Fruit fly (Drosophila melanogaster) whole organism, embryonic: Measurements from ENCODE around the gene Uro.

Experiments used
- CG10979 ChIP-seq: fragments of 200-800 bp; sonication (Bioruptor generic); optimal IDR thresholded peaks from 2 replicates; lab custom pipeline; 2018; ENCODE audit warnings: missing biosample characterization, mild to moderate bottlenecking, missing genetic modification characterization, moderate library complexity
- CG11504 ChIP-seq: fragments of 200-800 bp; sonication (Bioruptor generic); optimal IDR thresholded peaks from 3 replicates; lab custom pipeline; 2019; ENCODE audit warnings: missing biosample characterization, mild to moderate bottlenecking, missing genetic modification characterization, moderate library complexity
- CG11696 ChIP-seq: fragments of 200-800 bp; sonication (Bioruptor generic); IDR thresholded peaks from 2 replicates; pipeline ENCODE4 v1.3.6; 2022; ENCODE audit warnings: missing biosample characterization, missing genetic modification characterization
- CG12219 ChIP-seq: fragments of 200-800 bp; sonication (Bioruptor generic); optimal IDR thresholded peaks from 3 replicates; lab custom pipeline; 2018; ENCODE audit warnings: missing biosample characterization, mild to moderate bottlenecking, missing genetic modification characterization
- CG14667 ChIP-seq: fragments of 200-800 bp; sonication (Bioruptor generic); IDR thresholded peaks from 2 replicates; pipeline ENCODE4 v1.3.6; 2022; ENCODE audit warnings: missing biosample characterization, missing genetic modification characterization
- CG14710 ChIP-seq: fragments of 200-800 bp; sonication (Bioruptor generic); optimal IDR thresholded peaks from 3 replicates; lab custom pipeline; 2019; ENCODE audit warnings: missing biosample characterization, mild to moderate bottlenecking, missing genetic modification characterization, moderate library complexity
- CG14860 ChIP-seq: fragments of 200-800 bp; sonication (Bioruptor generic); IDR thresholded peaks from 3 replicates; pipeline ENCODE4 v1.3.6; 2022; ENCODE audit warnings: missing biosample characterization, missing genetic modification characterization; ENCODE audit not compliant: partially characterized antibody
- CG15696 ChIP-seq: fragments of 200-800 bp; sonication (Bioruptor generic); optimal IDR thresholded peaks from 2 replicates; lab custom pipeline; 2019; ENCODE audit warnings: missing biosample characterization, mild to moderate bottlenecking, missing genetic modification characterization, moderate library complexity
- CG1602 ChIP-seq: fragments of 200-800 bp; sonication (Bioruptor generic); optimal IDR thresholded peaks from 3 replicates; lab custom pipeline; 2016; ENCODE audit warnings: missing biosample characterization, missing genetic modification characterization
- CG16815 ChIP-seq: fragments of 200-800 bp; sonication (Bioruptor generic); optimal IDR thresholded peaks from 3 replicates; lab custom pipeline; 2017; ENCODE audit warnings: missing biosample characterization, mild to moderate bottlenecking, missing genetic modification characterization
- CG16863 ChIP-seq: fragments of 200-800 bp; sonication (Bioruptor generic); optimal IDR thresholded peaks from 3 replicates; lab custom pipeline; 2016; ENCODE audit warnings: missing biosample characterization, missing genetic modification characterization
- CG17385 ChIP-seq: fragments of 200-800 bp; sonication (Bioruptor generic); optimal IDR thresholded peaks from 3 replicates; lab custom pipeline; 2018; ENCODE audit warnings: missing biosample characterization, mild to moderate bottlenecking, missing genetic modification characterization
- CG18599 ChIP-seq: fragments of 200-800 bp; sonication (Bioruptor generic); optimal IDR thresholded peaks from 3 replicates; lab custom pipeline; 2017; ENCODE audit warnings: missing biosample characterization, missing genetic modification characterization, mild to moderate bottlenecking, moderate library complexity, missing genetic modification reagents
- CG18619 ChIP-seq: fragments of 200-800 bp; sonication (Bioruptor generic); optimal IDR thresholded peaks from 3 replicates; lab custom pipeline; 2017; ENCODE audit warnings: missing biosample characterization, mild to moderate bottlenecking, missing genetic modification characterization
- CG30403 ChIP-seq: fragments of 200-800 bp; sonication (Bioruptor generic); optimal IDR thresholded peaks from 3 replicates; lab custom pipeline; 2016; ENCODE audit warnings: missing biosample characterization, missing genetic modification characterization
- CG30431 ChIP-seq: fragments of 200-800 bp; sonication (Bioruptor generic); optimal IDR thresholded peaks from 2 replicates; lab custom pipeline; 2017; ENCODE audit warnings: missing biosample characterization, missing genetic modification characterization
- CG31388 ChIP-seq: fragments of 200-800 bp; sonication (Bioruptor generic); optimal IDR thresholded peaks from 2 replicates; lab custom pipeline; 2016; ENCODE audit warnings: missing biosample characterization, missing genetic modification characterization
- CG32532 ChIP-seq: fragments of 200-800 bp; sonication (Bioruptor generic); IDR thresholded peaks from 2 replicates; pipeline ENCODE4 v1.3.6; 2022; ENCODE audit warnings: missing biosample characterization, missing genetic modification characterization
- CG4328 ChIP-seq: fragments of 200-800 bp; sonication (Bioruptor generic); optimal IDR thresholded peaks from 3 replicates; lab custom pipeline; 2017; ENCODE audit warnings: missing biosample characterization, missing genetic modification reagents, missing genetic modification characterization
- CG43689 ChIP-seq: fragments of 200-800 bp; sonication (Bioruptor generic); IDR thresholded peaks from 2 replicates; pipeline ENCODE4 v1.3.6; 2022; ENCODE audit warnings: missing biosample characterization, missing genetic modification characterization
- CG4424 ChIP-seq: fragments of 200-800 bp; sonication (Bioruptor generic); optimal IDR thresholded peaks from 3 replicates; lab custom pipeline; 2016; ENCODE audit warnings: missing biosample characterization, missing genetic modification characterization
- CG7556 ChIP-seq: fragments of 200-800 bp; sonication (Bioruptor generic); optimal IDR thresholded peaks from 2 replicates; lab custom pipeline; 2017; ENCODE audit warnings: missing biosample characterization, mild to moderate bottlenecking, missing genetic modification characterization
- CG7839 ChIP-seq: fragments of 200-800 bp; sonication (Bioruptor generic); optimal IDR thresholded peaks from 3 replicates; lab custom pipeline; 2018; ENCODE audit warnings: missing biosample characterization, mild to moderate bottlenecking, missing genetic modification characterization, moderate library complexity
- CG9727 ChIP-seq: fragments of 200-800 bp; sonication (Bioruptor generic); optimal IDR thresholded peaks from 3 replicates; lab custom pipeline; 2017; ENCODE audit warnings: missing biosample characterization, mild to moderate bottlenecking, missing genetic modification characterization
- D19B ChIP-seq: fragments of 200-800 bp; sonication (Bioruptor generic); optimal IDR thresholded peaks from 2 replicates; lab custom pipeline; 2017; ENCODE audit warnings: missing biosample characterization, mild to moderate bottlenecking, missing genetic modification characterization
- Dfd ChIP-seq, 2 experiments: fragments of >200 bp; optimal IDR thresholded peaks; 2 replicates each; lab custom pipeline; 2017; ENCODE audit warnings: missing biosample characterization in 2 of 2, missing genetic modification characterization in 2 of 2
- ERR ChIP-seq: fragments of 200-800 bp; sonication (Bioruptor generic); optimal IDR thresholded peaks from 2 replicates; lab custom pipeline; 2016; ENCODE audit warnings: missing biosample characterization, missing genetic modification characterization
- GATAe ChIP-seq: fragments of 200-800 bp; sonication (Bioruptor generic); conservative IDR thresholded peaks from 2 replicates; pipeline ENCODE4 v1.3.6; 2022; ENCODE audit warnings: missing biosample characterization, missing genetic modification characterization
- HmgZ ChIP-seq: fragments of 200-800 bp; sonication (Bioruptor generic); optimal IDR thresholded peaks from 2 replicates; lab custom pipeline; 2018; ENCODE audit warnings: missing biosample characterization, mild to moderate bottlenecking, missing genetic modification characterization
- Hr78 ChIP-seq, 2 experiments: fragments of 200-800 bp in 1 of 2; fragments of >200 bp in 1 of 2; sonication (Bioruptor generic) in 1 of 2; optimal IDR thresholded peaks; 2 replicates each; lab custom pipeline; 2017 to 2019; ENCODE audit warnings: missing biosample characterization in 2 of 2, missing genetic modification characterization in 2 of 2, mild to moderate bottlenecking in 1 of 2, moderate library complexity in 1 of 2
- Mes4 ChIP-seq: fragments of 200-800 bp; sonication (Bioruptor generic); optimal IDR thresholded peaks from 2 replicates; lab custom pipeline; 2016; ENCODE audit warnings: missing biosample characterization, missing genetic modification characterization
- NC2α ChIP-seq: fragments of 200-800 bp; sonication (Bioruptor generic); optimal IDR thresholded peaks from 2 replicates; lab custom pipeline; 2016; ENCODE audit warnings: missing biosample characterization, missing genetic modification characterization
- Scr ChIP-seq: fragments of 200-800 bp; sonication (Bioruptor generic); IDR thresholded peaks from 2 replicates; pipeline ENCODE4 v1.3.6; 2022; ENCODE audit warnings: missing biosample characterization, missing genetic modification characterization; ENCODE audit not compliant: partially characterized antibody
- ash1 ChIP-seq: fragments of 200-800 bp; sonication (Bioruptor generic); optimal IDR thresholded peaks from 2 replicates; lab custom pipeline; 2018; ENCODE audit warnings: missing biosample characterization, mild to moderate bottlenecking, missing genetic modification characterization
- ftz-f1 ChIP-seq: fragments of 200-800 bp; sonication (Bioruptor generic); optimal IDR thresholded peaks from 2 replicates; lab custom pipeline; 2016; ENCODE audit warnings: missing biosample characterization, missing genetic modification characterization
- gcm ChIP-seq: fragments of 200-800 bp; sonication (Bioruptor generic); optimal IDR thresholded peaks from 2 replicates; lab custom pipeline; 2019; ENCODE audit warnings: missing biosample characterization, mild to moderate bottlenecking, missing genetic modification characterization, moderate library complexity
- gfzf ChIP-seq: fragments of 200-800 bp; sonication (Bioruptor generic); optimal IDR thresholded peaks from 2 replicates; lab custom pipeline; 2016; ENCODE audit warnings: missing biosample characterization, mild to moderate bottlenecking, missing genetic modification characterization, moderate library complexity
- gsb-n ChIP-seq: fragments of 200-800 bp; sonication (Bioruptor generic); optimal IDR thresholded peaks from 3 replicates; lab custom pipeline; 2018; ENCODE audit warnings: missing biosample characterization, mild to moderate bottlenecking, missing genetic modification characterization
- lilli ChIP-seq: fragments of 200-800 bp; sonication (Bioruptor generic); optimal IDR thresholded peaks from 3 replicates; lab custom pipeline; 2016; ENCODE audit warnings: missing biosample characterization, missing genetic modification characterization
- nerfin-1 ChIP-seq: fragments of 200-800 bp; sonication (Bioruptor generic); optimal IDR thresholded peaks from 3 replicates; lab custom pipeline; 2019; ENCODE audit warnings: missing biosample characterization, mild to moderate bottlenecking, missing genetic modification characterization, moderate library complexity
- nom ChIP-seq: fragments of 200-800 bp; sonication (Bioruptor generic); optimal IDR thresholded peaks from 2 replicates; lab custom pipeline; 2017; ENCODE audit warnings: missing biosample characterization, missing genetic modification characterization, mild to moderate bottlenecking, moderate library complexity, missing genetic modification reagents
- pros ChIP-seq: fragments of 200-800 bp; sonication (Bioruptor generic); optimal IDR thresholded peaks from 3 replicates; lab custom pipeline; 2019; ENCODE audit warnings: missing biosample characterization, mild to moderate bottlenecking, missing genetic modification characterization, moderate library complexity
- shn ChIP-seq: fragments of 200-800 bp; sonication (Bioruptor generic); optimal IDR thresholded peaks from 3 replicates; lab custom pipeline; 2016; ENCODE audit warnings: missing biosample characterization, missing genetic modification characterization
- ssp ChIP-seq: fragments of 200-800 bp; sonication (Bioruptor generic); IDR thresholded peaks from 2 replicates; pipeline ENCODE4 v1.3.6; 2022; ENCODE audit warnings: missing biosample characterization, missing genetic modification characterization
- tap ChIP-seq: fragments of 200-800 bp; optimal IDR thresholded peaks from 3 replicates; lab custom pipeline; 2019; ENCODE audit warnings: missing biosample characterization, mild to moderate bottlenecking, missing genetic modification characterization, moderate library complexity
- vnd ChIP-seq: fragments of 200-800 bp; sonication (Bioruptor generic); IDR thresholded peaks from 3 replicates; pipeline ENCODE4 v1.3.6; 2022; ENCODE audit warnings: missing biosample characterization, missing genetic modification characterization; ENCODE audit not compliant: partially characterized antibody
- wdn ChIP-seq: fragments of 200-800 bp; sonication (Bioruptor generic); IDR thresholded peaks from 2 replicates; pipeline ENCODE4 v1.3.6; 2022; ENCODE audit warnings: missing biosample characterization, missing genetic modification characterization

Gene Uro

DNA sequence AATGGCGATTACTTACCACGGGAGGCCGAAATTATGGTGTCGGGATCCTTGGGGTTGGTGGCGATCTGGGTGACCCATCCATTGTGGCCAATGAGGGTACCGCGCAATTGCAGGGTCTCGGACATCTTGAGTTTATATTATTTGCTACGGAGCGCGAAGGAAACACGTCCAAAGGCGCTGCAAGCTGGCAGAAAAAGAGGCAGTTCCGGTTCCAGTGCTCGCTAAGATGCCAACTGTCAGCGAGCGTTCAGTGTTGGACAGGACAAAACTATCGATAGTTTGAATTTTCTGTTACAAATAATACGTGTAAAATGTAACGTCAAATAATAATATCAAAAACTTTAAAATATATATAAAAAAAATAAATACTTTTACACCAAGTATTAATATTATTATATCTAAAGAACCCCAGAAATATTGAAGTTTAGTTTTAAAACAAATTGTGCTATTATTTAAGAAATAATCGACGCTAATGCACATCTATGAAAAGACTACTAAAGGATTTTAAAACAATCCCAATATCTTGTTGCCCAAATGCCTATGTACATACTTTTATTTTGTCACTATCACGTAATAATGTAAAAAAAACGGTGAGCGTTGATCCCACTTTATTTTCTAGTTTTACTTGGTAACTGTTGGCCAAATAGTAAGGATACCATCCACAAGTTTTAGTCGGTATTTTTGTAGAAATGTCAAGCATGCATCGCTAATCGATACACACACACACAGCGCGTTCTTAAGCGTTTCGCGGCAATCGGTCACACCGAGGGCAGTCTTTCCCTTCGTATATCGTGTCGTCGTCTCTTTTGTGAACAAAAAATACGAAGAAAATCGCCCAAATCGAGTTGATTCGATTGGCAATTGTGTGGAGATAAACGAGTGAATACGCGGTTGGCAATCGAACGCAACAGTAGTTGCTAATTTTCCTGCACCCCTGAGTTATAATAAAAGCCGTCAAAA lies 47.4 kb downstream of the Uro start, which contains the start of the genes Rack1 and mts (continued):
- TF ChIP-seq CG11504 (peak; percentile 57), CG9727 (GFP tag; lab: Kevin White, UChicago) (peak; percentile 89), CG7839 (peak; percentile 82), CG18619 (GFP tag; lab: Kevin White, UChicago) (peak; percentile 89), CG32532 (GFP tag; lab: Robert Waterston, UW) (peak; percentile 90), D19B (peak; percentile 66), CG10979 (tag; lab: Kevin White, UChicago) (peak; percentile 66), CG30431 (GFP tag; lab: Kevin White, UChicago) (peak; percentile 71), nom (GFP tag; lab: Kevin White, UChicago) (peak; percentile 89), CG15696 (tag; lab: Kevin White, UChicago) (peak; percentile 26), CG4424 (GFP tag; lab: Kevin White, UChicago) (peak; percentile 87), ash1 (GFP tag; lab: Kevin White, UChicago) (peak; percentile 90), Dfd (GFP tag; optimal IDR thresholded peaks at IDR 0.05; lab: Kevin White, UChicago) (no peak), Scr (peak; percentile 56; the same call in 1 of the 2 replicates), CG12219 (peak; percentile 79), CG4328 (peak; percentile 79), ERR (GFP tag; lab: Kevin White, UChicago) (peak; percentile 71), vnd (GFP tag; lab: Robert Waterston, UW) (no peak), ssp (GFP tag; lab: Robert Waterston, UW) (peak; percentile 61), CG14667 (GFP tag; lab: Robert Waterston, UW) (peak; percentile 33; the same call in 1 of the 2 replicates), CG30403 (GFP tag; lab: Kevin White, UChicago) (peak; percentile 60), CG18599 (GFP tag; lab: Kevin White, UChicago) (peak; percentile 92), ftz-f1 (GFP tag; lab: Kevin White, UChicago) (no peak), wdn (GFP tag; lab: Robert Waterston, UW) (peak; percentile 80), tap (tag; lab: Kevin White, UChicago) (peak; percentile 76), lilli (peak; percentile 70), gsb-n (tag; lab: Kevin White, UChicago) (peak; percentile 73), nerfin-1 (tag; lab: Kevin White, UChicago) (peak; percentile 73), Mes4 (GFP tag; lab: Kevin White, UChicago) (peak; percentile 94), pros (GFP tag; lab: Kevin White, UChicago) (peak; percentile 32), shn (GFP tag; lab: Kevin White, UChicago) (peak; percentile 72), CG16863 (peak; percentile 67), HmgZ (tag; lab: Kevin White, UChicago) (peak; percentile 65), CG11696 (peak; percentile 72), NC2α (GFP tag; lab: Kevin White, UChicago) (peak; percentile 63), CG17385 (peak; percentile 86), GATAe (no peak), CG1602 (GFP tag; lab: Kevin White, UChicago) (peak; percentile 77), gfzf (peak; percentile 92), CG7556 (GFP tag; lab: Kevin White, UChicago) (peak; percentile 59), CG31388 (GFP tag; lab: Kevin White, UChicago) (peak; percentile 7), gcm (GFP tag; lab: Kevin White, UChicago) (peak; percentile 70), CG14860 (no peak), CG14710 (peak; percentile 60), Hr78 (GFP tag; optimal IDR thresholded peaks at IDR 0.05; lab: Kevin White, UChicago) (no peak), CG16815 (GFP tag; lab: Kevin White, UChicago) (peak; percentile 60), CG43689 (GFP tag; lab: Robert Waterston, UW) (peak; percentile 63; the same call in 1 of the 2 replicates)
